Worm (Caenorhabditis elegans) whole organism, L4/young adult: ENCODE results near the gene K07B1.4.
"Not testable (repeated sequence)": the region's sequence is repeated elsewhere in the genome, so short reads cannot be mapped to it uniquely, and the experiment has no call there.

Experiments
- W03F9.2 ChIP-seq: fragments of 150-350 bp; optimal IDR thresholded peaks from 2 replicates; lab custom pipeline; 2014; ENCODE audit warnings: missing biosample characterization, missing genetic modification characterization
- dao-5 ChIP-seq: sonication (generic microtip); optimal IDR thresholded peaks from 2 replicates; lab custom pipeline; 2016; ENCODE audit warnings: missing genotype, missing genetic modification characterization, moderate library complexity, missing compliant biosample characterization
- him-1 ChIP-seq: sonication (generic microtip); optimal IDR thresholded peaks from 2 replicates; lab custom pipeline; 2016; ENCODE audit warnings: missing genotype, missing genetic modification reagents, missing genetic modification characterization, missing compliant biosample characterization

The K07B1.4 gene

DNA sequence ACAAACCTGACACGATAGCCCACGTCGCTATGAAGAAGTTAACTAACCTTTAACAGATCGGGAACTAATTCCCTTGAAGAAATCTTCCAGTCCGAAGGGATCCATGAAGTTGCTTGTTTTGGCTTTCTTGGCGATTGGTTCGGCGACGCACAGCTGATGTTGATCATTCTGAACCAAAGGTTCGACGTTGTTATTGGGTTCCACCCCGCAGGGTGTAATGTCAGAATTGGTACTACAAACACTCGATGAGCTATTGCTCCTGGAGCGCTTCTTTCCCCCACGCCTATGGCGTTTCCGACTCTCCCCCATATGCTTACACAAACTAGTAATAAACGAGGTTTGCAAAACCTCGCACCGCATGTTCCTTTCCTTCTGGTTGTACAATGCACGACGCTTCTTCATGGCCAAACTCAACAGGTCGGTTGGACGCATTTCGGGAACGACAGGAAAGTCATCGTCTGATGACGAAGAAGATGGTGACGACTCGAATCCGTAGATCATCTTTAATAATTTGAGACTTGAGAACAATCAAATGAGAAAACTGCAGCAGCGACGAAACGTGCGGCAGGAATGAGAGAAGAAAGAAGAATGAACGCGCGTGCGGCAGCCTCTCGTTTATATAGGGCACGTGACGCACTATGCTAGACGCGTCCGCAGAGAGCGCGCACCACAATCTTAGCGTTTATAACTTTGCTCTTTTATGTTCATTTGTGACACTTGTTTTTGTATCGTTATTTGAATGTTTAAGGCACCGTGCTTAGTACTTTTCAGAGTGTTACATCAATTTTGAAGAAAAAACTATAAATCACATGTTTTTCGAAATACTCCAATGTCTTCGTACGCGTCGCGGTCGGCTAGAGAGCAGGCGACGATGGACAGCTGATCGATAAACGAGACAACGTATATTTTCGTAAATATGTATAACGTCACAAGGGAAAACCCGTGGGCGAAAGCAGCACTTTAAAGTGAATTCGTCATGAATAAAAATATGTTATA lies 15.2 kb downstream of the K07B1.4 start, which contains the start of gene tos-1:
tos-1 (minus strand) TSS at position 575 of the 996 bp plus-strand sequence.
- TF ChIP-seq W03F9.2 (tag; lab: Kevin White, UChicago), result peak; percentile 89
- TF ChIP-seq dao-5 (tag; lab: Kevin White, UChicago), result no peak
- TF ChIP-seq him-1, result peak; percentile 96

DNA sequence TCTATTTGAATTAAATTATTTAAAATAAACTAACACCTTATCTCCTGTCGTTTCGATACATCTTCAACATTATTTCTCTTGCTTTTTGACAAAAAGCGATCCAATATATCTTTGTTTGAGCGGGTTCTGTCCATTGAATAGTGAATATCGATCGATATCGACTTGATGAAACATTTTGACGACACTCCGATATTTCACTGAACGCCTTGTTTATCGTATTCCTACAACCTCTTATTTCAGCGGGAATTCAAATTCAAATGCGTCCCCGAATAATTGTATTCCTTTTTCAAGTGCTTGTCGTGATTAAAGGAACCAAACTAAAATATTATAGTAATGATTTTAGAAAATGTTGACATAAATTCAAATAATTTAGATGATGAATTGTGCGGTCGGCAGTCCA lies 18.0 kb downstream of the K07B1.4 start, which contains the start of the genes K07B1.7 and try-5:
K07B1.7 (minus strand) TSS at position 159 of the 400 bp plus-strand sequence.
try-5 (plus strand) TSS at position 241 of the 400 bp plus-strand sequence.
- TF ChIP-seq him-1, result no peak
- TF ChIP-seq W03F9.2 (tag; lab: Kevin White, UChicago), result no peak
- no peak for TF ChIP-seq dao-5 (tag; lab: Kevin White, UChicago)

DNA sequence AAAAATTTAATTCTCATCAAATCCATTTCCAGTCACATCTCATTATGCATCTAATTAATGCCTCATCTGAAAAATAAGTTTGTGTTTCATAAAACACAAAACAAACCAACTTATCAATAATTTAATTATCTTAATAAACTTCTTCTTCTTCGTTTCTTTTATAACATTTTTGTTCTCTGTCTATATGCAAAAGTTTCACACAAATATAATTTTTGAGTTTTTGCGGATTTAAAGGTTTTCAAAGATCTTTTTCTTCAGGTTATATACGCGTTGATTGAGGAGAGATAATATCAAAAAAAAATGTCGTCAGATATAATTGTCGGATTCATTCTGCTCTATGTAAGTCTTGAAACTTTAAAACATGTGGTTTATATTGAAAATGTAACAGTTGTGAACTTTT lies 20.9 kb downstream of the K07B1.4 start, which contains the start of gene srx-47:
srx-47 (plus strand) TSS at position 301 of the 400 bp plus-strand sequence.
- TF ChIP-seq dao-5 (tag; lab: Kevin White, UChicago) (no peak), W03F9.2 (tag; lab: Kevin White, UChicago) (no peak), him-1 (no peak)

DNA sequence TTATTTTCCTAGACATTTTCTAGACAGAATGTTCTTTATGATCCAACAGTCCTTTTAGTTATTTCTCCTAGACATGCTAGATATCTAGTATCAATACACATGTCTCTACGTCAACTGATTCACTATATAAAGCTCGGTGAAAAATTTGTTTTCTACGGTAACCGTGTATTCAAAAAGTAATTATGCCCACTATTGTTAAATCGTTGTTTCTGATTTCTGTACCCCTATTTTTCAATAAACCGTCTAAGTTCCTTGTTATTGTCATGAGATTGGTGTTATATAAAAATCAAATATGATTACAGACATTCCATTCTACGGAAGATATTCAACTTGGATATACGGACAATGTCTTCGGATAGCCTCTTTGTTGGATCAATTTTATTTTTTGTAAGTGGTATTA lies 24.2 kb downstream of the K07B1.4 start, which contains the start of gene srx-46:
srx-46 (plus strand) TSS at position 301 of the 400 bp plus-strand sequence.
- TF ChIP-seq dao-5 (tag; lab: Kevin White, UChicago), result no peak
- TF ChIP-seq W03F9.2 (tag; lab: Kevin White, UChicago), result no peak
- TF ChIP-seq him-1, result no peak

DNA sequence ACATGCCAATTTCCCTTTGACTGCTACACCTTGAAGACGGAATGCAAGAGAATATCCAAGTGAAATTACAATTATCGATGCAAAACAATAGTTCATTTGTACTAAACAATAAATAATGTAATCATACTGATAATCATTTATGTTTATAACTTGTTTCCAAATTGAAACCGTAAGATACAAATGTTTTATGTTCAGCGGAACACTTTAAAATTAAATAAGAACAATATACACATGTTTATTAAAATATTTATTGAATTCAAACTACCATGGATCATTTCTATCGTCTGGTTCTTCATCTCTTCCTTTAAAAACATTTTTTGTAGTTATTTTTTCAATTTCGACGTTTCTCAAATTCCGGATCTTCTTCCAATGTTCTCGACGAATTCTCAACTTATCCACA lies 26.6 kb downstream of the K07B1.4 start, which contains the start of gene ttr-40:
ttr-40 (minus strand) TSS at position 101 of the 400 bp plus-strand sequence.
- no peak for TF ChIP-seq W03F9.2 (tag; lab: Kevin White, UChicago)

DNA sequence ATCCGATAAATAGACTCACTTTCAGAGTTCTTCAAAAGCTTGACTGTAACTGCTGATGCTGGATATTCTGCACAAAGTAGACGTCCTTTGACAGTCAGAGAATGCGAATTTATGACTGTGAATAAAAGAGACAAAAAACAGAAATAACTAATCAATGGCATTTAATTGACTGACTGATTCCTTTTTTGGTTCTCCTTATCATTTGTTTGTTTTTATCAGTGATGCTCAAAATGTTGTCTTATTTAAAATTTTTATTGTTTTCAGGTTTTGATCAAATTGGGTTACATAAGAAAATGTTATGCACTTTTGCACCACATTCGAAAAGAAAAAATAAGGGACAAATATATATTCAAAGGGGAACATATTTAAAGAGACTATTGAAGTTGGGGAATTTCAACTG lies 27.6 kb downstream of the K07B1.4 start, which contains the start of gene ttr-49:
ttr-49 (minus strand) TSS at position 171 of the 400 bp plus-strand sequence.
- TF ChIP-seq W03F9.2 (tag; lab: Kevin White, UChicago) (no peak), him-1 (no peak), dao-5 (tag; lab: Kevin White, UChicago) (no peak)

DNA sequence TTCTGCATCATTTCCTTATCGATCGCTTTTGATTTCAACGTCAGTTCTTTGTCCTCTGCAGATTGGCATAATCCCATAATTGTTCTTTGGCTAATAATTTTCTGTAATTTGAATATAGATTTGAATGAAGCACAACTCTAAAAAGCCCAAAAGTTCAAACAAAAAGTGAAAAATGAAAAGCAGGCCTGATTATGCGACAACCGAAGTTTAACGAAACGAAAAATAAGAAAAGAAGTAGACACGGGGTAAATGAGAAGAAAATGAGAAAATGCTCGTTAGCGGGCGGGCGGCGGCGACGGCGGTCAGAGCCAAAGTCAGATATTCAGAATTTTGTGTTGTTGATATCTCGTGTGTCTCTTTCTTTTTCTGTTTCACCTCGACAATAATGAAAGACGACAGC lies 30.9 kb downstream of the K07B1.4 start, which contains the start of gene gpa-3:
gpa-3 (minus strand) TSS at position 101 of the 400 bp plus-strand sequence.
- no peak for TF ChIP-seq W03F9.2 (tag; lab: Kevin White, UChicago)
- no peak for TF ChIP-seq him-1
- TF ChIP-seq dao-5 (tag; lab: Kevin White, UChicago), result no peak

DNA sequence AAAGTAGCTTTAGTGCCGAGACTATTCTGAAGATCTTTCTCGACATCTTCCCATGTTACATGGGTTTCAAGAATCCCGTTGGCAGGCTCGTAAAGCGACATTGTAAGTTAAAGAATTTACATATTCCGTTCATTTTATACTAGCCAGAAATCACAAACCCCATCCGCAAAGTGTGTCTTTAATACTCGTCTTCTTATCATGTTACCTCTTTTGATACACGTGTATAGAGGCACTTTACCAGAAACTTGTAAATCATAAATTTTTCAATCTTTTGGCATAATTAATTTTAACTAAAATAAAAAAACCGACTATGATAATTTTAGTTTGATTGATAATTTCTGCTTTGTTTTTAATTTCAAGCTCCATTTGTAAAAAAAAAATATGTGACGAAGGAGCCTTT lies 42.2 kb downstream of the K07B1.4 start, which contains the start of gene E02C12.6:
E02C12.6 (minus strand) TSS at position 101 of the 400 bp plus-strand sequence.
- TF ChIP-seq dao-5 (tag; lab: Kevin White, UChicago) (no peak), him-1 (no peak), W03F9.2 (tag; lab: Kevin White, UChicago) (no peak)

DNA sequence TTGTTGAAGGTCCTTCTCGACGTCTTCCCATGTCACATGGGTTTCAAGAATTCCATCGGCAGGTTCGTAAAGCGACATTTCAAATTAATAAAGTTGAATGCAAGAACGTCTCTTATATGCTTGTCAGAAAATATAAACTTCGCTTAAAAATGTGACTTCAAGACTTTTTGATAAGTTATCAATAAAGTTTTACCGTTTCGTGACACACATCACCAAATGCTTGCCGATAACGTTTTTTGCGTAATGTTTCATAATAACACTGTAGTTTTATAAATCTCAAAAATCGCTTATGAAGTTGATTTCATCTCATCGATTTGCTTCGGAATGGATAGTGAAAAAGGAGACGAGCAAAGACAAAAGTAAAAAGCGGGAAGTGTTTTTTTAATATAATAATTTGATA lies 44.7 kb downstream of the K07B1.4 start, which contains the start of gene E02C12.8:
E02C12.8 (minus strand) TSS at position 141 of the 400 bp plus-strand sequence.
- no peak for TF ChIP-seq him-1
- no peak for TF ChIP-seq W03F9.2 (tag; lab: Kevin White, UChicago)
- no peak for TF ChIP-seq dao-5 (tag; lab: Kevin White, UChicago)

DNA sequence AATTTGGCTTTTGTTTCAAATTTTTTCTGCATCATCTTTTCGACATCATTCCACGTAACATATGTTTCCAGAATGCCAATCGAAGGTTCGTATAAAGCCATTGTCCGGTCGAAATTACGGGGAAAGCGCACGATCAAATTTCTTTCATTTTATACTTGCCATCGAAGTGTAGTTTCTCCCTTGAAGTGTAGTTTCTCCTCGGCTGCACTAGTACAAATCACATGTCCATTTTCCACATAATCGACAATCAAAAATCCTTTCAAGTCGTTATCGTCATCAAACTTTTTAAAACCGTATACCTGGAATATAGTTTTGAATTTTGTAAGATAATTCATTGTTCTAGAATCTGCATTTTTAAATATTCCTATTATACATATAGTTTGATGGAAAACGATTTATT lies 46.6 kb downstream of the K07B1.4 start, which contains the start of gene E02C12.9:
E02C12.9 (minus strand) TSS at position 101 of the 400 bp plus-strand sequence.
- TF ChIP-seq dao-5 (tag; lab: Kevin White, UChicago) (no peak), W03F9.2 (tag; lab: Kevin White, UChicago) (no peak), him-1 (no peak)

DNA sequence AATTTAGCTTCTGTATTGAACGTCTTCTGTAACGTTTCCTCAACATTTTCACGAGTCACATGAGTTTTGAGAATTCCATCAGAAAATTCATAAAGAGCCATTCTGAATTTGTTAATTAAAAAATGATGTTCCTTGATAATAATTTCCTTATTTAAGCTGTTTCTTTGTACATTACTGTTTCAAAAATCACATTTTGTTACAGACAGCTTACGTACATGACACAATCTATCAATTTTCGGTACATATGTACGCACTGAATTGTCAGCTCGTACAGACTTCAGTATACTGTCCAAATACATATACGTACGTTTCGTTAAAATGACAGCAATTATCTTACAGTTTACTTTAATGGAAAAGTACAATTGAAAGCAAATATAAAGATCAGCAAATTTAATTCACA lies 47.6 kb downstream of the K07B1.4 start, which contains the start of gene E02C12.19:
E02C12.19 (minus strand) TSS at position 101 of the 400 bp plus-strand sequence.
- TF ChIP-seq dao-5 (tag; lab: Kevin White, UChicago) (no peak), W03F9.2 (tag; lab: Kevin White, UChicago) (no peak), him-1 (no peak)

DNA sequence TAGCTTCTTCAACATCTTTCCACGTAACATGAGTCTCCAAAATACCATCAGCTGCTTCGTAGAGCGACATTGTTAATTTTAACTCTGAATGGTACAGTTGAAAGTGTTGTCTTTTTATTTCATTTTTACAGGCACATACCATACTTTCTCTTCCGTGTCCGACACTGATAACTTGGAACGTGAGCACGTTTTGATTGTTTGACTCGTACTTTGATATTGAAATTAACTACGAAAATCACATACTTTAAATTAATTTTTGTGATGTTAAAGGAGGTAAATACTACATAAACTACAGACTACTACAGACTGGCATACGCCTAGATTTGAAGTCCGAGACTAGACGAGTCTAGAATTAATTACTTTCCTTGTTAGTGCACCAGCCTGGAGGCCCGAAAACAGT lies 49.6 kb downstream of the K07B1.4 start, which contains the start of gene E02C12.10:
E02C12.10 (minus strand) TSS at position 75 of the 400 bp plus-strand sequence.
- TF ChIP-seq dao-5 (tag; lab: Kevin White, UChicago) (no peak), him-1 (no peak), W03F9.2 (tag; lab: Kevin White, UChicago) (no peak)

DNA sequence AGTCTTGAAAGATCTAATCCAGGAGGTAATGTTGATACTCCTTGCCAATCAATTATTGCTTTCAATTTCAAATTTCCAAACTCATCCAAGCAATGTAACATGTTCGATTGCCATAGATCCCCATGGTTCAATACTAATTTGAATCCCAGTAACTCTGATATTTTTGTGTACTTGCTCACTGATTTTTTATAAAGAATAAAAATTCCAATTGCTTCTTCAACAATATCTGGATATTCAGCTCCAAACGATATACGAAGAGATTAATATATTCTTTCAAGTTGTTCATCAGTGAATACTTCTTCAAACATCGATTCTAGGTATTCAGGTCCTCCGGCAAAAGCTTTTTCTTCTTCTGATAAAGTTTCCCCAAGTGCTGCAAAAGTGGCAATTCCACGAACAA lies 51.0 kb downstream of the K07B1.4 start, which contains the start of gene E02C12.11:
E02C12.11 (minus strand) TSS at position 101 of the 400 bp plus-strand sequence.
- not testable (repeated sequence) for TF ChIP-seq dao-5 (tag; lab: Kevin White, UChicago); W03F9.2 (tag; lab: Kevin White, UChicago); him-1
